Worm (Caenorhabditis elegans): ENCODE data around the gene Y105C5B.1418.

ce11 chrIV:16036696-16037095, 30.5 kb downstream of the Y105C5B.1418 start:
- no peak for TF ChIP-seq unc-39 (tag; optimal IDR thresholded peaks at IDR 0.05)
- TF ChIP-seq snpc-1.2 (GFP tag; IDR thresholded peaks at IDR 0.05) = no peak
- TF ChIP-seq nhr-28 (tag; optimal IDR thresholded peaks at IDR 0.05) = no peak
